Worm (Caenorhabditis elegans) whole organism, L4/young adult: ENCODE results near the gene oac-39.
"Not testable (repeated sequence)": the region's sequence is repeated elsewhere in the genome, so short reads cannot be mapped to it uniquely, and the experiment has no call there.

Experiments
- W03F9.2 ChIP-seq: fragments of 150-350 bp; optimal IDR thresholded peaks from 2 replicates; lab custom pipeline; 2014; ENCODE audit warnings: missing biosample characterization, missing genetic modification characterization
- dao-5 ChIP-seq: sonication (generic microtip); optimal IDR thresholded peaks from 2 replicates; lab custom pipeline; 2016; ENCODE audit warnings: missing genotype, missing genetic modification characterization, moderate library complexity, missing compliant biosample characterization
- him-1 ChIP-seq: sonication (generic microtip); optimal IDR thresholded peaks from 2 replicates; lab custom pipeline; 2016; ENCODE audit warnings: missing genotype, missing genetic modification reagents, missing genetic modification characterization, missing compliant biosample characterization

Gene oac-39

DNA sequence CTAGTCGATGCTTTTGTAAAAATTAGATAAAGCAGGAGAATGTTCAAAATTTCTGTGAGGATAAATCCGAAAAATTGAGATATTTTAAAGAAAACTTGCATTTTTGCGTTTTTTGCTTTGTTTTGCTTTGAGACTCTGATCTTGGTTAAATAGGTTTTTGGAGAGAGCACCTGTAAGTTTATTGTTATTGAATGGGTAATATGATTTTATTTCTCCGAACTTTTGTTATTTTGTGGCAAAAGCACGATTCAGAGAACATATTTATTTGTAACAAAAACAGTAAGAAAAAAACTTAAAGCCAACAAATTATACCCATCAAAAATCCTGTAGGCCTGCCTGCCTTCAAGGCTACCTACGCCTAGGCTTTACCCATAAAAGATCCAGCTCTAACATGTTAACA, 3.0 kb upstream of the oac-39 start, which contains the start of gene str-121:
str-121 (minus strand) TSS at position 101 of the 400 bp plus-strand sequence.
- TF ChIP-seq dao-5 (tag; lab: Kevin White, UChicago) (no peak), W03F9.2 (no peak), him-1 (tag; lab: Kevin White, UChicago) (no peak)

DNA sequence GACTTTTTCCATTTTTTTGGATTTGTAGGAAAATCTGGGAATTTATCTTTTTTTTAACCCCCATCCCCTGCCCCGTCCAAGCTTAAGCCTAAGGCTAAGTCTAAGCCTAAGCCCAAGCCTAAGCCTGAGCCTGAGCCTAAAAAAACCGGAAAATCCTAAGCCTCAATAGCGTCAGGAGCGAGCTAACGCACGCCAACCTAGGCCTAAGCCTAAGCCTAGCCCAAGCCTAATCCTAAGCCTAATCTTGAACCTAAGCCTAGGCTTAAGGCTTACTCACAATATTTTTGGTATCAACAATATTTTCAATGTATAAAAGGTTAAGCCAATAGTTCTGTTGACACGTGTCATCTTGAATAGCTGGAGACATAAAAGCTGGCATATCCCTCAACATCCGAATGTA, 2.9 kb downstream of the oac-39 start:
- TF ChIP-seq him-1 (tag; lab: Kevin White, UChicago): no peak
- no peak for TF ChIP-seq W03F9.2
- TF ChIP-seq dao-5 (tag; lab: Kevin White, UChicago): no peak

DNA sequence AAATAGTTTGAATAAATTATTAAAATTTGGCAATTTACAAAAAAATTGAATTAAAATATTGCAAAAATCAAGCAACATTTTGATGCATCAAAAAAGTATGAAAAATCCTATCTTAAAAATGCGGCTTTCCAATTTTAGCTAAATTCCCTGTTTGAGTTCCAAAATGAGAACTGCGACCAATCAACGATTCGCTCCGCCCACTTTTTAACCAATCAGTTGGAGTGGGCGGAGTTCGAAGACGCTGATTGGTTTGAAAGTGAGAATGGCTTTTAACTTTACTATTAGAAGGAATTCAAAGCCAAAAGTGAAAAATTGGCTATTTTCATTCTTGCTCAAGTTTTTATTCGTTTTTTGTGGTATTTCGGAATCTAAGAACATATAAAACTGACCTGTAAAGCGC, 4.0 kb downstream of the oac-39 start:
- TF ChIP-seq W03F9.2 (no peak), him-1 (tag; lab: Kevin White, UChicago) (no peak), dao-5 (tag; lab: Kevin White, UChicago) (no peak)

- TF ChIP-seq him-1 (tag; lab: Kevin White, UChicago) (no peak), dao-5 (tag; lab: Kevin White, UChicago) (no peak), W03F9.2 (no peak)
These were observed 5.5 kb downstream of the oac-39 start, which contains the start of gene kin-34 for ce11 chrV:246097-246496. kin-34 (minus strand) TSS chrV:246197.

DNA sequence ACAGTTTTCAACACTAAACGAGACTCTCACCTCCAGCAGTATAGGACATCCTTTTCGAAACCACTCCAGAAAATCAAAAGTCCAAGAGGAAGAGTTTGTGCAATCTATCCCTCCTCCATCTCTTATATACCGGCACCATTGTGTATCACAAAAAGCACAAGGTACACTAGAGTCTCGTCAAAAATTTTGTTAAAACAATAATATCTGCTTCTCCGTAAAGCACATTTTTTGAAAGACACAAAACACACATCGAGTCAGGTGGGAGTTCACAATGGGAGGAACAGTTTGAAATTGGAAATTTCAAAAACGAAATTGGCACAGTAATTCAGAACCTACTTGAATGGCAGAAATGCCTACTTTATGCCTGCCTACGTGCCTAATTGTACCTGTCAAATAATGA, 9.0 kb downstream of the oac-39 start, which contains the start of gene R02C2.7:
R02C2.7 (minus strand) TSS at position 101 of the 400 bp plus-strand sequence.
- TF ChIP-seq him-1 (tag; lab: Kevin White, UChicago) (no peak), dao-5 (tag; lab: Kevin White, UChicago) (no peak), W03F9.2 (no peak)

DNA sequence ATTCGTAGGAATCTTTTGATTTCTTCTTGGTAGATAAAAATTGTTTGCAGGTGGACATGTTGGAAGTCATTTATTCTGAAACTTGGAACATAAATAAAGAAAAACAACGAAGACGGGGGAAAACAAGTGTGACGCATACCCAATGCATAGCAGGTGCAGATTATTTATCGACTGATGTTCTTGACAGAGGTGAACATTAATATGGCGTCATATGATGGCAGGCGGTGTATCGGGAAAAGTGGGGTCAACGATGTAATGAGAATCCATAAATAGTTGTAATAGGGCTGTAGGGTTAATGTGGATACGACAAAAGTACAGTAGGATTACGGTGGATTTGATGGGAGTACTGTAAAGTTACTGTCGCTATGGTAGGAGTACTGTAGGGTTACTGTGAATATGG, 11.3 kb downstream of the oac-39 start, which contains the start of gene txt-2:
txt-2 (minus strand) TSS at position 214 of the 400 bp plus-strand sequence.
- TF ChIP-seq W03F9.2: no peak
- no peak for TF ChIP-seq him-1 (tag; lab: Kevin White, UChicago)
- TF ChIP-seq dao-5 (tag; lab: Kevin White, UChicago): no peak

ce11 chrV:238094-238493, 13.5 kb downstream of the oac-39 start, which contains the start of gene R02C2.1:
R02C2.1 (minus strand) TSS chrV:238194.
- TF ChIP-seq him-1 (tag; lab: Kevin White, UChicago) (no peak), W03F9.2 (no peak), dao-5 (tag; lab: Kevin White, UChicago) (no peak)

- TF ChIP-seq W03F9.2 (no peak), dao-5 (tag; lab: Kevin White, UChicago) (no peak), him-1 (tag; lab: Kevin White, UChicago) (no peak)
These were observed 14.5 kb downstream of the oac-39 start for ce11 chrV:237012-237411.

DNA sequence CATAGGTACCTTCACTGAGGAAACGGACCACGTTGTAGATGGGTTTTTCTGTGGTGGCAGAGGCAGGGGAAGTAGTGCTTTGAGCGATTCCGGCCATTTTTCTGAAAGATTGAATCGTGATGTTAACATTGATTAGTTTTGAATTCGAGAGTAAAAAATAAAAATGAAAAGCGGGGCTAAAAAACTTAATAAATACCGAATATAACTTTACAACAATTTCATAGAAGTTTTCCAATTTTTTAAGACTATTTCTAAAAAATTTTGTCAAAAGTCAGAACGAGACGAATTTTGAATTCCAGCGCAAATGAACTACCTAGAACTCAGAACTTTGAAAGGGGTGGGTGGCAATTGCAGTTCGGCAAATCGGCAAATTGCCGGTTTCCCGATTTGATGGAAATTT, 17.0 kb downstream of the oac-39 start, which contains the start of gene kin-33:
kin-33 (minus strand) TSS at position 101 of the 400 bp plus-strand sequence.
- TF ChIP-seq him-1 (tag; lab: Kevin White, UChicago): no peak

DNA sequence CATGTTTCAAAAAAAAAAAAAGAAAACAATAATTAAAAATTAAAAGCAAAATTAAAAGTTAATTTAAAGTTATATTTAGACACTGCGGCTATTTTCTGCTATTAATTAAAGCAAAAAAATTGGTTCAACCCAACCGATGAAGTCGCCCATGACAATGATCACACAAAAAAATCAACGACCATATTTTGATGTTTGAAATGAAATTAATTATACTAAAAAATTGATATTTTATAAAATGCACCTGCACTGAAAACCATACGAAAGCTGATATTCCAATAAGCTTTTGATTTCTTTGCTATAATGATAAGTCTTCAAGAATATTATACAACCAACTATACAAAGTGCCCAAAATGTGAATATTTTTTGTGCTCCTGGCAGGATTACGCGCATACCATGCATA, 31.9 kb downstream of the oac-39 start, which contains the start of gene srh-80:
srh-80 (plus strand) TSS at position 301 of the 400 bp plus-strand sequence.
- TF ChIP-seq W03F9.2: no peak
- TF ChIP-seq him-1 (tag; lab: Kevin White, UChicago): no peak
- TF ChIP-seq dao-5 (tag; lab: Kevin White, UChicago): no peak

- no peak for TF ChIP-seq him-1 (tag; lab: Kevin White, UChicago)
- TF ChIP-seq W03F9.2: no peak
- TF ChIP-seq dao-5 (tag; lab: Kevin White, UChicago): no peak
These were observed 34.7 kb downstream of the oac-39 start, which contains the start of gene srh-78 for ce11 chrV:216847-217246. srh-78 (plus strand) TSS chrV:217147.

ce11 chrV:215697-216096, 35.9 kb downstream of the oac-39 start:
- no peak for TF ChIP-seq W03F9.2
- TF ChIP-seq dao-5 (tag; lab: Kevin White, UChicago): no peak
- no peak for TF ChIP-seq him-1 (tag; lab: Kevin White, UChicago)

DNA sequence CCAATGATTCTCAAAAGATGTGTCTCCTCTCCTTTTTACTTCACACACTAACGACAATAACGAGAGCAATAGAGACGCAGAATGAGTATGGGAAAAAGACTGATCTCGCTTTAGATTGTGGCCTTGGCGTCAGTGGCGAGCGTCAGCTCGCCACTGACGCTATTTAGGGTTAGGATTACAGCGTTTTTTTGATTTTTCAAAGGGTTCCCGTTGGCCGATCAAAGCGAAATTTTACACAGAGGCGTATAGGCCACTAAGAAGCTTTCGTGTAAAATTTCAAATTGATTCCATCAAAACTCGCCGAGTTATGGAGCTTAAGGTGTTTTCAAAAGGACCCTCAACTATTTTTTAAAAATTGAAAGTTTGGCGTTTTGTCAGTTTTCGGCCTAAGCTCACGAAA, 38.9 kb downstream of the oac-39 start, which contains the start of gene DC2.5:
DC2.5 (minus strand) TSS at position 101 of the 400 bp plus-strand sequence.
- not testable (repeated sequence) for TF ChIP-seq dao-5 (tag; lab: Kevin White, UChicago); him-1 (tag; lab: Kevin White, UChicago); W03F9.2

- TF ChIP-seq him-1 (tag; lab: Kevin White, UChicago): no peak
- TF ChIP-seq dao-5 (tag; lab: Kevin White, UChicago): no peak
- TF ChIP-seq W03F9.2: no peak
These were observed 40.0 kb downstream of the oac-39 start for ce11 chrV:211388-212168.
